Worm (Caenorhabditis elegans) whole organism, mixed stage, embryonic: Measurements from ENCODE around the gene arl-3.

Experiments
- blmp-1 ChIP-seq: fragments of 150-350 bp; optimal IDR thresholded peaks from 2 replicates; lab custom pipeline; 2014; ENCODE audit warnings: missing biosample characterization, missing genetic modification characterization
- ces-1 ChIP-seq: fragments of 150-350 bp; optimal IDR thresholded peaks from 2 replicates; lab custom pipeline; 2014; ENCODE audit warnings: missing biosample characterization, missing genetic modification reagents, missing genetic modification characterization
- mep-1 ChIP-seq: fragments of 150-350 bp; optimal IDR thresholded peaks from 2 replicates; lab custom pipeline; 2017; ENCODE audit warnings: missing biosample characterization, missing genetic modification reagents, missing genetic modification characterization, inconsistent platforms
- mls-2 ChIP-seq: sonication (generic microtip); optimal IDR thresholded peaks from 2 replicates; lab custom pipeline; 2016; ENCODE audit warnings: mild to moderate bottlenecking, missing genetic modification characterization, moderate library complexity, missing compliant biosample characterization
- nhr-12 ChIP-seq: fragments of 150-350 bp; optimal IDR thresholded peaks from 2 replicates; lab custom pipeline; 2014; ENCODE audit warnings: missing biosample characterization, missing genetic modification characterization
- nhr-28 ChIP-seq: fragments of 150-350 bp; optimal IDR thresholded peaks from 2 replicates; lab custom pipeline; 2014; ENCODE audit warnings: missing biosample characterization, missing genetic modification characterization
- nhr-76 ChIP-seq: sonication (generic microtip); optimal IDR thresholded peaks from 2 replicates; lab custom pipeline; 2017; ENCODE audit warnings: missing biosample characterization, missing genetic modification characterization
- unc-62 ChIP-seq: fragments of 150-350 bp; optimal IDR thresholded peaks from 2 replicates; lab custom pipeline; 2014; ENCODE audit warnings: missing biosample characterization, missing genetic modification reagents, missing genetic modification characterization

DNA sequence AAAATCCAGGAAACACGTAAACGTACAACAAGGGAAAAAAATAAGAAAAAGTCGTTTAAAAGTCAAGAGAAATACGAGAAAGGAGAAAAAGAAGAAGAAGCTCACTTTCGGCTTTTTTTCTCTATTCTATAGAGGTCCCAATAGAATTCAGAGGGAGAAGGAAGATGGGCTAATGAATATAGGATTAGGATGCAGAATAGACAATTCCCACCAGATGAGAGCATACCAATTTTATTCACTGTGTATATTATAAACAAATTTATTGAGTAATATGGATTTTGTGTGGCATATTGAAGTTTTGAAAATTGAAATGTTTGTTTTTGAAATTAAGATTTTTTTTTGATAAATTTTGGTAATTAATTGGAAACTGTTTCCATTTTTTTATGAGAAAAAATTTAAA is 38.2 kb downstream of the arl-3 start:
- TF ChIP-seq blmp-1, result no peak
- TF ChIP-seq mls-2 (tag; lab: Kevin White, UChicago), result no peak
- TF ChIP-seq nhr-12, result no peak
- TF ChIP-seq nhr-76 (tag; lab: Kevin White, UChicago), result no peak
- TF ChIP-seq mep-1, result no peak
- TF ChIP-seq nhr-28 (tag; lab: Kevin White, UChicago), result no peak
- peak; percentile 87 for TF ChIP-seq ces-1 (GFP tag; lab: Kevin White, UChicago)
- TF ChIP-seq unc-62 (GFP tag; lab: Kevin White, UChicago), result no peak
